Fruit fly (Drosophila melanogaster) Kc167 (cell line): Measurements from ENCODE around the gene CG33281.

Experiments
- Myc ChIP-seq: fragments of >200 bp; optimal IDR thresholded peaks from 2 replicates; lab custom pipeline; 2017; ENCODE audit warnings: missing external identifiers
- Sin3A ChIP-seq: fragments of >200 bp; optimal IDR thresholded peaks from 2 replicates; lab custom pipeline; 2018; ENCODE audit warnings: missing external identifiers
- h ChIP-seq: fragments of >200 bp; optimal IDR thresholded peaks from 3 replicates; lab custom pipeline; 2018; ENCODE audit warnings: missing external identifiers
- insv ChIP-seq: fragments of >200 bp; optimal IDR thresholded peaks from 3 replicates; lab custom pipeline; 2018; ENCODE audit warnings: missing external identifiers
- psq ChIP-seq: fragments of >200 bp; optimal IDR thresholded peaks from 2 replicates; lab custom pipeline; 2017; ENCODE audit warnings: missing external identifiers
- ttk ChIP-seq: sonication (Bioruptor generic); optimal IDR thresholded peaks from 2 replicates; lab custom pipeline; 2017; ENCODE audit warnings: missing external identifiers

dm6 chr2L:3303893-3304292 is 20.1 kb upstream of the CG33281 start, which contains the start of gene CG3277:
- TF ChIP-seq h (lab: Kevin White, UChicago) = no peak
- TF ChIP-seq psq (lab: Kevin White, UChicago) = no peak
- no peak for TF ChIP-seq Myc (lab: Kevin White, UChicago)
- TF ChIP-seq insv (lab: Kevin White, UChicago) = no peak
- TF ChIP-seq Sin3A (lab: Kevin White, UChicago) = no peak
- TF ChIP-seq ttk = no peak
